Fruit fly (Drosophila melanogaster) whole organism, embryonic: Measurements from ENCODE around the gene CG32428.

Source experiments
- Antp ChIP-seq: fragments of 200-800 bp; sonication (Bioruptor generic); optimal IDR thresholded peaks from 3 replicates; lab custom pipeline; 2016; ENCODE audit warnings: missing biosample characterization, missing genetic modification characterization
- Atf6 ChIP-seq: fragments of 200-800 bp; sonication (Bioruptor generic); IDR thresholded peaks from 2 replicates; pipeline ENCODE4 v1.3.6; 2022; ENCODE audit warnings: missing biosample characterization, missing genetic modification characterization
- Bteb2 ChIP-seq: fragments of 200-800 bp; sonication (Bioruptor generic); optimal IDR thresholded peaks from 2 replicates; lab custom pipeline; 2016; ENCODE audit warnings: missing biosample characterization, missing genetic modification characterization
- CG10147 ChIP-seq: fragments of 200-800 bp; sonication (Bioruptor generic); optimal IDR thresholded peaks from 2 replicates; lab custom pipeline; 2019; ENCODE audit warnings: missing biosample characterization, mild to moderate bottlenecking, missing genetic modification characterization, moderate library complexity
- CG10209 ChIP-seq: fragments of 200-800 bp; sonication (Bioruptor generic); optimal IDR thresholded peaks from 3 replicates; lab custom pipeline; 2017; ENCODE audit warnings: missing biosample characterization, mild to moderate bottlenecking, missing genetic modification characterization, missing genetic modification reagents
- CG1024 ChIP-seq: fragments of 200-800 bp; sonication (Bioruptor generic); IDR thresholded peaks from 2 replicates; pipeline ENCODE4 v1.3.6; 2022; ENCODE audit warnings: missing biosample characterization, missing genetic modification characterization
- CG10431 ChIP-seq: fragments of 200-800 bp; sonication (Bioruptor generic); optimal IDR thresholded peaks from 3 replicates; lab custom pipeline; 2018; ENCODE audit warnings: missing biosample characterization, mild to moderate bottlenecking, missing genetic modification characterization
- CG12104 ChIP-seq: fragments of 200-800 bp; sonication (Bioruptor generic); optimal IDR thresholded peaks from 3 replicates; lab custom pipeline; 2016; ENCODE audit warnings: missing biosample characterization, missing genetic modification characterization
- CG13287 ChIP-seq: fragments of 200-800 bp; sonication (Bioruptor generic); IDR thresholded peaks from 2 replicates; pipeline ENCODE4 v1.3.6; 2022; ENCODE audit warnings: missing biosample characterization, missing genetic modification characterization; ENCODE audit not compliant: partially characterized antibody
- CG13424 ChIP-seq: fragments of 200-800 bp; sonication (Bioruptor generic); optimal IDR thresholded peaks from 2 replicates; lab custom pipeline; 2019; ENCODE audit warnings: missing biosample characterization, mild to moderate bottlenecking, missing genetic modification characterization, moderate library complexity
- CG14965 ChIP-seq: fragments of 200-800 bp; sonication (Bioruptor generic); optimal IDR thresholded peaks from 2 replicates; lab custom pipeline; 2016; ENCODE audit warnings: missing biosample characterization, missing genetic modification characterization, borderline replicate concordance
- CG15269 ChIP-seq: fragments of 200-800 bp; sonication (Bioruptor generic); optimal IDR thresholded peaks from 2 replicates; lab custom pipeline; 2018; ENCODE audit warnings: missing biosample characterization, mild to moderate bottlenecking, missing genetic modification characterization, moderate library complexity
- CG16815 ChIP-seq: fragments of 200-800 bp; sonication (Bioruptor generic); optimal IDR thresholded peaks from 3 replicates; lab custom pipeline; 2017; ENCODE audit warnings: missing biosample characterization, mild to moderate bottlenecking, missing genetic modification characterization
- CG16863 ChIP-seq: fragments of 200-800 bp; sonication (Bioruptor generic); optimal IDR thresholded peaks from 3 replicates; lab custom pipeline; 2016; ENCODE audit warnings: missing biosample characterization, missing genetic modification characterization
- CG3726 ChIP-seq: fragments of 200-800 bp; sonication (Bioruptor generic); IDR thresholded peaks from 3 replicates; pipeline ENCODE4, ENCODE4 v1.3.6; 2022; ENCODE audit warnings: missing biosample characterization, missing genetic modification characterization
- CG3838 ChIP-seq: fragments of 200-800 bp; sonication (Bioruptor generic); optimal IDR thresholded peaks from 3 replicates; lab custom pipeline; 2016; ENCODE audit warnings: missing biosample characterization, missing genetic modification characterization
- CG4328 ChIP-seq: fragments of 200-800 bp; sonication (Bioruptor generic); optimal IDR thresholded peaks from 3 replicates; lab custom pipeline; 2017; ENCODE audit warnings: missing biosample characterization, missing genetic modification reagents, missing genetic modification characterization
- CG6813 ChIP-seq: fragments of 200-800 bp; sonication (Bioruptor generic); optimal IDR thresholded peaks from 2 replicates; lab custom pipeline; 2017; ENCODE audit warnings: missing biosample characterization, missing genetic modification characterization, mild to moderate bottlenecking, moderate library complexity, missing genetic modification reagents
- CG8281 ChIP-seq: fragments of 200-800 bp; sonication (Bioruptor generic); optimal IDR thresholded peaks from 2 replicates; lab custom pipeline; 2018; ENCODE audit warnings: missing biosample characterization, mild to moderate bottlenecking, missing genetic modification characterization, moderate library complexity
- CG8290 ChIP-seq, 3 experiments: fragments of 200-800 bp; sonication (Bioruptor generic); optimal IDR thresholded peaks; 2 replicates each; lab custom pipeline; 2016 to 2019; ENCODE audit warnings: missing biosample characterization in 3 of 3, missing genetic modification characterization in 3 of 3, mild to moderate bottlenecking in 2 of 3, moderate library complexity in 1 of 3
- Camta ChIP-seq: fragments of 200-800 bp; sonication (Bioruptor generic); optimal IDR thresholded peaks from 2 replicates; lab custom pipeline; 2016; ENCODE audit warnings: missing biosample characterization, missing genetic modification characterization
- CrebB ChIP-seq: fragments of 200-800 bp; sonication (Bioruptor generic); optimal IDR thresholded peaks from 3 replicates; lab custom pipeline; 2018; ENCODE audit warnings: missing biosample characterization, mild to moderate bottlenecking, missing genetic modification characterization
- D ChIP-seq, 2 experiments: fragments of 200-800 bp in 1 of 2; fragments of >200 bp in 1 of 2; sonication (Bioruptor generic) in 1 of 2; optimal IDR thresholded peaks; 2 replicates in 1 of 2; 3 replicates in 1 of 2; lab custom pipeline; 2017; ENCODE audit warnings: mild to moderate bottlenecking in 1 of 2, missing biosample characterization in 1 of 2, missing genetic modification characterization in 1 of 2, missing genetic modification reagents in 1 of 2
- ERR ChIP-seq: fragments of 200-800 bp; sonication (Bioruptor generic); optimal IDR thresholded peaks from 2 replicates; lab custom pipeline; 2016; ENCODE audit warnings: missing biosample characterization, missing genetic modification characterization
- Fer3 ChIP-seq: fragments of 200-800 bp; sonication (Bioruptor generic); optimal IDR thresholded peaks from 2 replicates; lab custom pipeline; 2018; ENCODE audit warnings: missing biosample characterization, mild to moderate bottlenecking, missing genetic modification characterization, moderate library complexity
- HLHmδ ChIP-seq: fragments of 200-800 bp; sonication (Bioruptor generic); optimal IDR thresholded peaks from 2 replicates; lab custom pipeline; 2018; ENCODE audit warnings: missing biosample characterization, mild to moderate bottlenecking, missing genetic modification characterization, moderate library complexity
- Hand ChIP-seq: fragments of 200-800 bp; sonication (Bioruptor generic); optimal IDR thresholded peaks from 2 replicates; lab custom pipeline; 2017; ENCODE audit warnings: mild to moderate bottlenecking, missing biosample characterization, missing genetic modification reagents, missing genetic modification characterization
- Hmr ChIP-seq: fragments of 200-800 bp; sonication (Bioruptor generic); optimal IDR thresholded peaks from 3 replicates; lab custom pipeline; 2017; ENCODE audit warnings: mild to moderate bottlenecking, missing biosample characterization, missing genetic modification reagents, missing genetic modification characterization
- Hr78 ChIP-seq, 2 experiments: fragments of 200-800 bp in 1 of 2; fragments of >200 bp in 1 of 2; sonication (Bioruptor generic) in 1 of 2; optimal IDR thresholded peaks; 2 replicates each; lab custom pipeline; 2017 to 2019; ENCODE audit warnings: missing biosample characterization in 2 of 2, missing genetic modification characterization in 2 of 2, mild to moderate bottlenecking in 1 of 2, moderate library complexity in 1 of 2
- Nf-YA ChIP-seq: fragments of 200-800 bp; sonication (Bioruptor generic); IDR thresholded peaks from 2 replicates; pipeline ENCODE4 v1.3.6; 2022; ENCODE audit warnings: missing biosample characterization, missing genetic modification characterization
- Ptx1 ChIP-seq: fragments of 200-800 bp; sonication (Bioruptor generic); IDR thresholded peaks from 2 replicates; pipeline ENCODE4 v1.3.6; 2022; ENCODE audit warnings: missing biosample characterization, missing genetic modification characterization
- Rx ChIP-seq: fragments of 200-800 bp; sonication (Bioruptor generic); IDR thresholded peaks from 2 replicates; pipeline ENCODE4 v1.3.6; 2022; ENCODE audit warnings: missing biosample characterization, missing genetic modification characterization
- Sox102F ChIP-seq: fragments of 200-800 bp; sonication (Bioruptor generic); optimal IDR thresholded peaks from 2 replicates; lab custom pipeline; 2018; ENCODE audit warnings: missing biosample characterization, mild to moderate bottlenecking, missing genetic modification characterization, moderate library complexity
- Tbp ChIP-seq: fragments of >200 bp; optimal IDR thresholded peaks from 2 replicates; lab custom pipeline; 2018; ENCODE audit warnings: missing biosample characterization, missing genetic modification characterization
- al ChIP-seq: fragments of 200-800 bp; sonication (Bioruptor generic); IDR thresholded peaks from 2 replicates; pipeline ENCODE4 v1.3.6; 2022; ENCODE audit warnings: missing biosample characterization, missing genetic modification characterization
- bcd ChIP-seq: fragments of 200-800 bp; sonication (Bioruptor generic); optimal IDR thresholded peaks from 2 replicates; lab custom pipeline; 2017; ENCODE audit warnings: missing biosample characterization, mild to moderate bottlenecking, missing genetic modification characterization
- dmrt11E ChIP-seq: fragments of 200-800 bp; sonication (Bioruptor generic); optimal IDR thresholded peaks from 3 replicates; lab custom pipeline; 2018; ENCODE audit warnings: missing biosample characterization, mild to moderate bottlenecking, missing genetic modification characterization, moderate library complexity
- dmrt99B ChIP-seq: fragments of 200-800 bp; sonication (Bioruptor generic); optimal IDR thresholded peaks from 2 replicates; lab custom pipeline; 2018; ENCODE audit warnings: missing biosample characterization, mild to moderate bottlenecking, missing genetic modification characterization, moderate library complexity
- eve ChIP-seq, 2 experiments: fragments of >200 bp; optimal IDR thresholded peaks; 2 replicates each; lab custom pipeline; 2017; ENCODE audit warnings: missing biosample characterization in 2 of 2, missing genetic modification characterization in 2 of 2
- fd102C ChIP-seq: fragments of 200-800 bp; sonication (Bioruptor generic); optimal IDR thresholded peaks from 2 replicates; lab custom pipeline; 2018; ENCODE audit warnings: missing biosample characterization, mild to moderate bottlenecking, missing genetic modification characterization, moderate library complexity
- gce ChIP-seq: fragments of 200-800 bp; sonication (Bioruptor generic); IDR thresholded peaks from 3 replicates; pipeline ENCODE4 v1.3.6; 2022; ENCODE audit warnings: missing biosample characterization, missing genetic modification characterization
- h ChIP-seq: fragments of >200 bp; optimal IDR thresholded peaks from 2 replicates; lab custom pipeline; 2017
- hbn ChIP-seq: fragments of 200-800 bp; sonication (Bioruptor generic); IDR thresholded peaks from 2 replicates; pipeline ENCODE4 v1.3.6; 2022; ENCODE audit warnings: missing biosample characterization, missing genetic modification characterization; ENCODE audit not compliant: partially characterized antibody
- kni ChIP-seq: fragments of 200-800 bp; sonication (Bioruptor generic); optimal IDR thresholded peaks from 3 replicates; lab custom pipeline; 2017; ENCODE audit warnings: mild to moderate bottlenecking, missing biosample characterization, missing genetic modification reagents, missing genetic modification characterization
- lbe ChIP-seq: fragments of 200-800 bp; sonication (Bioruptor generic); optimal IDR thresholded peaks from 2 replicates; lab custom pipeline; 2016; ENCODE audit warnings: missing biosample characterization, mild to moderate bottlenecking, missing genetic modification characterization
- peb ChIP-seq: fragments of 200-800 bp; sonication (Bioruptor generic); IDR thresholded peaks from 2 replicates; pipeline ENCODE4 v1.3.6; 2022; ENCODE audit warnings: missing biosample characterization, missing genetic modification characterization
- prd ChIP-seq, 3 experiments: fragments of >200 bp in 2 of 3; fragments of 200-800 bp in 1 of 3; sonication (Bioruptor generic) in 1 of 3; optimal IDR thresholded peaks in 2 of 3; IDR thresholded peaks in 1 of 3; 2 replicates in 2 of 3; 3 replicates in 1 of 3; pipeline versions ENCODE4 v1.3.6 to Lab custom; 2017 to 2022; ENCODE audit warnings: missing biosample characterization in 1 of 3, missing genetic modification characterization in 1 of 3
- toy ChIP-seq: fragments of 200-800 bp; sonication (Bioruptor generic); IDR thresholded peaks from 2 replicates; pipeline ENCODE4 v1.3.6; 2022; ENCODE audit warnings: missing biosample characterization, missing genetic modification characterization

Gene CG32428

DNA sequence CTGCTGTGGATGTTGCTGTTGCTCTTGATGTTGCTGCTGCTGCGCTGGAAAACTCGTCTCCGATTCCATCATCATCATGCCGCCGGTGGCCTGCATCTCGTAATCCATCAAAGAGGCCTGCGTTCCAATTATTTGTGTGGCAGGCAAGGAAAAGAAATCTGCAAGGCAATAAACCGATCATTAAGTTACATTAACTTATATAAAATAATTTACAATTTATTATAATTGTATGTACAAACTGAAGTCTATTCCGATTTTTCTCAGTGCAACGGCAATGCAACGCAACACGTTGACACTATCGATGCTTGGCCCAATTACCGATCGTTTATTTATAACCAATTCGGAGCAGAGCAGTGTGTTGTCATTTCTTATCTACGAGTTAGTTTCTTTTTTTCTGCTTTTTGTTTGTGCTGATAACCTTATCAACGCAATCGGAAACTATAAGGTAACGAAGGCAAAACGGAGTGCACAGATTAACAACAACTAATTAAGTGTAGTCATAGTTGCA lies 2.5 kb downstream of the CG32428 start (continued):
- no peak for TF ChIP-seq CG14965 (GFP tag; lab: Kevin White, UChicago)
- peak; percentile 29 for TF ChIP-seq bcd
- peak; percentile 18 for TF ChIP-seq CG4328 (GFP tag; lab: Kevin White, UChicago)
- no peak for TF ChIP-seq HLHmδ (GFP tag; lab: Kevin White, UChicago)
- peak; percentile 9 for TF ChIP-seq Hand (GFP tag; lab: Kevin White, UChicago)
- no peak for TF ChIP-seq fd102C
- TF ChIP-seq CG1024 = peak; percentile 65
- TF ChIP-seq CG10209 (GFP tag; lab: Kevin White, UChicago) = peak; percentile 24
- TF ChIP-seq CG12104 = peak; percentile 49
- no peak for TF ChIP-seq CG10431 (GFP tag; lab: Kevin White, UChicago)
- TF ChIP-seq Tbp (GFP tag; lab: Kevin White, UChicago) = no peak
- TF ChIP-seq eve (GFP tag; optimal IDR thresholded peaks at IDR 0.05; lab: Kevin White, UChicago) = peak in 1 of 2 experiments; percentile 54
- TF ChIP-seq gce = peak; percentile 59; the same call in 1 of the 3 replicates
- TF ChIP-seq CG8281 = peak; percentile 19
- no peak for TF ChIP-seq toy (GFP tag; lab: Robert Waterston, UW)
- TF ChIP-seq dmrt11E (tag; lab: Kevin White, UChicago) = peak; percentile 40
- no peak for TF ChIP-seq lbe (GFP tag; lab: Kevin White, UChicago)
- TF ChIP-seq h (lab: Kevin White, UChicago) = no peak
- TF ChIP-seq CG6813 (GFP tag; lab: Kevin White, UChicago) = peak; percentile 68
- no peak for TF ChIP-seq CG3838
- TF ChIP-seq CG16863 (GFP tag; lab: Kevin White, UChicago) = no peak
- no peak for TF ChIP-seq CrebB
- no peak for TF ChIP-seq Bteb2 (GFP tag; lab: Kevin White, UChicago)
- no peak for TF ChIP-seq CG16815
- peak; percentile 67 for TF ChIP-seq Sox102F (GFP tag; lab: Kevin White, UChicago)
- peak; percentile 9; the same call in 1 of the 2 replicates for TF ChIP-seq peb (GFP tag; lab: Robert Waterston, UW)
- TF ChIP-seq kni (GFP tag; lab: Kevin White, UChicago) = no peak
- peak; percentile 74 for TF ChIP-seq dmrt99B
- no peak for TF ChIP-seq Hr78 (GFP tag; optimal IDR thresholded peaks at IDR 0.05; lab: Kevin White, UChicago)
- no peak for TF ChIP-seq ERR
- no peak for TF ChIP-seq Antp
- no peak for TF ChIP-seq hbn (GFP tag; lab: Robert Waterston, UW)
- TF ChIP-seq Camta (GFP tag; lab: Kevin White, UChicago) = no peak
- no peak for TF ChIP-seq prd (optimal IDR thresholded peaks at IDR 0.05; lab: Kevin White, UChicago)
- TF ChIP-seq prd (GFP tag; IDR thresholded peaks at IDR 0.05; lab: Robert Waterston, UW) = peak; percentile 61; the same call in 2 of the 3 replicates
- peak; percentile 44 for TF ChIP-seq CG13424 (tag; lab: Kevin White, UChicago)
- TF ChIP-seq Hmr = peak; percentile 42
- peak; percentile 53; the same call in 1 of the 2 replicates for TF ChIP-seq Nf-YA (GFP tag; lab: Robert Waterston, UW)
- peak; percentile 56 for TF ChIP-seq CG15269 (tag; lab: Kevin White, UChicago)
- peak; percentile 1 for TF ChIP-seq Fer3
- TF ChIP-seq CG3726 (GFP tag; lab: Robert Waterston, UW) = 0 out of 3 replicates have a peak, but pooled peaks have one; percentile 35
- TF ChIP-seq D (optimal IDR thresholded peaks at IDR 0.05; lab: Kevin White, UChicago) = no peak
- peak; percentile 32 for TF ChIP-seq D (GFP tag; optimal IDR thresholded peaks at IDR 0.05; lab: Kevin White, UChicago)
- peak; percentile 41; the same call in 1 of the 2 replicates for TF ChIP-seq Rx (GFP tag; lab: Robert Waterston, UW)
- TF ChIP-seq CG10147 (GFP tag; lab: Kevin White, UChicago) = peak; percentile 23
- TF ChIP-seq CG13287 (GFP tag; lab: Robert Waterston, UW) = no peak
- TF ChIP-seq CG8290 (GFP tag; optimal IDR thresholded peaks at IDR 0.05; lab: Kevin White, UChicago) = no peak
- peak in 1 of 2 experiments; percentile 34 for TF ChIP-seq CG8290 (tag; optimal IDR thresholded peaks at IDR 0.05; lab: Kevin White, UChicago)
- peak; percentile 69 for TF ChIP-seq Atf6
- no peak for TF ChIP-seq al
- TF ChIP-seq Ptx1 (GFP tag; lab: Robert Waterston, UW) = peak; percentile 12; the same call in 1 of the 2 replicates
